Fruit fly (Drosophila melanogaster) whole organism, embryonic: ENCODE measurements around the gene tex.
A peak's percentile ranks its signal among the peaks of the same experiment; 100 is the strongest.

Experiments used
- Adf1 ChIP-seq: fragments of 200-800 bp; sonication (Bioruptor generic); IDR thresholded peaks from 2 replicates; pipeline ENCODE4 v1.3.6; 2022; ENCODE audit warnings: missing biosample characterization, missing genetic modification characterization
- Aef1 ChIP-seq: fragments of 200-800 bp; sonication (Bioruptor generic); IDR thresholded peaks from 3 replicates; pipeline ENCODE4 v1.3.6; 2022; ENCODE audit warnings: missing biosample characterization, missing genetic modification characterization
- CG10267 ChIP-seq: fragments of 200-800 bp; sonication (Bioruptor generic); optimal IDR thresholded peaks from 2 replicates; lab custom pipeline; 2018; ENCODE audit warnings: missing biosample characterization, mild to moderate bottlenecking, missing genetic modification characterization, moderate library complexity
- CG11504 ChIP-seq: fragments of 200-800 bp; sonication (Bioruptor generic); optimal IDR thresholded peaks from 3 replicates; lab custom pipeline; 2019; ENCODE audit warnings: missing biosample characterization, mild to moderate bottlenecking, missing genetic modification characterization, moderate library complexity
- CG11723 ChIP-seq: fragments of 200-800 bp; sonication (Bioruptor generic); optimal IDR thresholded peaks from 2 replicates; lab custom pipeline; 2017; ENCODE audit warnings: missing biosample characterization, mild to moderate bottlenecking, missing genetic modification characterization
- CG1233 ChIP-seq: fragments of 200-800 bp; sonication (Bioruptor generic); optimal IDR thresholded peaks from 4 replicates; lab custom pipeline; 2018; ENCODE audit warnings: missing biosample characterization, mild to moderate bottlenecking, missing genetic modification characterization
- CG12659 ChIP-seq: fragments of 200-800 bp; sonication (Bioruptor generic); optimal IDR thresholded peaks from 3 replicates; lab custom pipeline; 2017; ENCODE audit warnings: mild to moderate bottlenecking, missing biosample characterization, missing genetic modification reagents, missing genetic modification characterization
- CG17568 ChIP-seq: fragments of 200-800 bp; sonication (Bioruptor generic); optimal IDR thresholded peaks from 2 replicates; lab custom pipeline; 2018; ENCODE audit warnings: missing biosample characterization, mild to moderate bottlenecking, missing genetic modification characterization, moderate library complexity
- CG17802 ChIP-seq: fragments of 200-800 bp; sonication (Bioruptor generic); optimal IDR thresholded peaks from 2 replicates; lab custom pipeline; 2018; ENCODE audit warnings: missing biosample characterization, mild to moderate bottlenecking, missing genetic modification characterization, moderate library complexity
- CG18011 ChIP-seq: fragments of 200-800 bp; sonication (Bioruptor generic); optimal IDR thresholded peaks from 2 replicates; lab custom pipeline; 2017; ENCODE audit warnings: missing biosample characterization, missing genetic modification characterization, mild to moderate bottlenecking, moderate library complexity, missing genotype
- CG2875 ChIP-seq: fragments of 200-800 bp; sonication (Bioruptor generic); optimal IDR thresholded peaks from 2 replicates; lab custom pipeline; 2017; ENCODE audit warnings: missing biosample characterization, mild to moderate bottlenecking, missing genetic modification characterization, missing genetic modification reagents
- CG31224 ChIP-seq: fragments of 200-800 bp; sonication (Bioruptor generic); IDR thresholded peaks from 2 replicates; pipeline ENCODE4 v1.3.6; 2022; ENCODE audit warnings: missing biosample characterization, missing genetic modification characterization
- CG33557 ChIP-seq: fragments of 200-800 bp; sonication (Bioruptor generic); optimal IDR thresholded peaks from 2 replicates; lab custom pipeline; 2019; ENCODE audit warnings: missing biosample characterization, mild to moderate bottlenecking, missing genetic modification characterization, moderate library complexity
- CG34224 ChIP-seq: fragments of 200-800 bp; sonication (Bioruptor generic); IDR thresholded peaks from 3 replicates; pipeline ENCODE4 v1.3.6; 2022; ENCODE audit warnings: missing biosample characterization, missing genetic modification characterization; ENCODE audit not compliant: partially characterized antibody
- CG34376 ChIP-seq: fragments of 200-800 bp; sonication (Bioruptor generic); optimal IDR thresholded peaks from 2 replicates; lab custom pipeline; 2018; ENCODE audit warnings: missing biosample characterization, mild to moderate bottlenecking, missing genetic modification characterization
- CG4282 ChIP-seq: fragments of 200-800 bp; sonication (Bioruptor generic); optimal IDR thresholded peaks from 2 replicates; lab custom pipeline; 2016; ENCODE audit warnings: missing biosample characterization, missing genetic modification characterization
- CG6654 ChIP-seq: fragments of 200-800 bp; sonication (Bioruptor generic); optimal IDR thresholded peaks from 2 replicates; lab custom pipeline; 2017; ENCODE audit warnings: missing biosample characterization, mild to moderate bottlenecking, missing genetic modification characterization
- CG6689 ChIP-seq: fragments of 200-800 bp; sonication (Bioruptor generic); IDR thresholded peaks from 2 replicates; pipeline ENCODE4 v1.3.6; 2022; ENCODE audit warnings: missing biosample characterization, missing genetic modification characterization
- CG8944 ChIP-seq: fragments of 200-800 bp; sonication (Bioruptor generic); optimal IDR thresholded peaks from 3 replicates; lab custom pipeline; 2016; ENCODE audit warnings: missing biosample characterization, missing genetic modification characterization
- CG9876 ChIP-seq: fragments of 200-800 bp; sonication (Bioruptor generic); optimal IDR thresholded peaks from 2 replicates; lab custom pipeline; 2016; ENCODE audit warnings: missing biosample characterization, missing genetic modification characterization
- Dip2 ChIP-seq: fragments of 200-800 bp; sonication (Bioruptor generic); IDR thresholded peaks from 2 replicates; pipeline ENCODE4 v1.3.6; 2022; ENCODE audit warnings: missing biosample characterization, missing genetic modification characterization
- Elba2 ChIP-seq: fragments of 200-800 bp; sonication (Bioruptor generic); optimal IDR thresholded peaks from 3 replicates; lab custom pipeline; 2016; ENCODE audit warnings: missing biosample characterization, missing genetic modification characterization
- Fer1 ChIP-seq: fragments of 200-800 bp; sonication (Bioruptor generic); optimal IDR thresholded peaks from 2 replicates; lab custom pipeline; 2017; ENCODE audit warnings: missing biosample characterization, mild to moderate bottlenecking, missing genetic modification characterization
- HLH54F ChIP-seq: fragments of 200-800 bp; sonication (Bioruptor generic); optimal IDR thresholded peaks from 3 replicates; lab custom pipeline; 2016; ENCODE audit warnings: missing biosample characterization, missing genetic modification characterization
- Hmx ChIP-seq: fragments of 200-800 bp; sonication (Bioruptor generic); optimal IDR thresholded peaks from 2 replicates; lab custom pipeline; 2016; ENCODE audit warnings: missing biosample characterization, missing genetic modification characterization
- MTF-1 ChIP-seq: fragments of 200-800 bp; sonication (Bioruptor generic); optimal IDR thresholded peaks from 2 replicates; lab custom pipeline; 2018; ENCODE audit warnings: missing biosample characterization, mild to moderate bottlenecking, missing genetic modification characterization, borderline replicate concordance
- NK7.1 ChIP-seq: fragments of 200-800 bp; sonication (Bioruptor generic); optimal IDR thresholded peaks from 3 replicates; lab custom pipeline; 2016; ENCODE audit warnings: missing biosample characterization, missing genetic modification characterization
- Nf-YC ChIP-seq: fragments of 200-800 bp; optimal IDR thresholded peaks from 3 replicates; lab custom pipeline; 2019; ENCODE audit warnings: missing biosample characterization, mild to moderate bottlenecking, missing genetic modification characterization, moderate library complexity
- Opbp ChIP-seq: fragments of 200-800 bp; sonication (Bioruptor generic); IDR thresholded peaks from 3 replicates; pipeline ENCODE4 v1.3.6; 2022; ENCODE audit warnings: missing biosample characterization, missing genetic modification characterization; ENCODE audit not compliant: partially characterized antibody
- Poxn ChIP-seq: fragments of 200-800 bp; sonication (Bioruptor generic); IDR thresholded peaks from 2 replicates; pipeline ENCODE4 v1.3.6; 2022; ENCODE audit warnings: missing biosample characterization, missing genetic modification characterization
- Scr ChIP-seq: fragments of 200-800 bp; sonication (Bioruptor generic); IDR thresholded peaks from 2 replicates; pipeline ENCODE4 v1.3.6; 2022; ENCODE audit warnings: missing biosample characterization, missing genetic modification characterization; ENCODE audit not compliant: partially characterized antibody
- Sry-δ ChIP-seq: fragments of 200-800 bp; sonication (Bioruptor generic); optimal IDR thresholded peaks from 2 replicates; lab custom pipeline; 2016; ENCODE audit warnings: missing biosample characterization, missing genetic modification characterization
- ato ChIP-seq: fragments of 200-800 bp; sonication (Bioruptor generic); IDR thresholded peaks from 2 replicates; pipeline ENCODE4 v1.3.6; 2022; ENCODE audit warnings: missing biosample characterization, missing genetic modification characterization; ENCODE audit not compliant: partially characterized antibody
- bab2 ChIP-seq: fragments of 200-800 bp; sonication (Bioruptor generic); optimal IDR thresholded peaks from 2 replicates; lab custom pipeline; 2016; ENCODE audit warnings: missing biosample characterization, missing genetic modification characterization
- chm ChIP-seq: fragments of 200-800 bp; sonication (Bioruptor generic); IDR thresholded peaks from 2 replicates; pipeline ENCODE4 v1.3.6; 2022; ENCODE audit warnings: missing biosample characterization, missing genetic modification characterization
- emc ChIP-seq: fragments of 200-800 bp; sonication (Bioruptor generic); optimal IDR thresholded peaks from 2 replicates; lab custom pipeline; 2016; ENCODE audit warnings: missing biosample characterization, missing genetic modification characterization
- insv ChIP-seq, 2 experiments: fragments of 200-800 bp; sonication (Bioruptor generic); optimal IDR thresholded peaks; 3 replicates each; lab custom pipeline; 2016 to 2018; ENCODE audit warnings: missing biosample characterization in 2 of 2, missing genetic modification characterization in 2 of 2
- jumu ChIP-seq: fragments of 200-800 bp; sonication (Bioruptor generic); optimal IDR thresholded peaks from 3 replicates; lab custom pipeline; 2016; ENCODE audit warnings: missing biosample characterization, missing genetic modification characterization
- lola ChIP-seq, 3 experiments: fragments of >200 bp in 2 of 3; fragments of 200-800 bp in 1 of 3; sonication (Bioruptor generic) in 1 of 3; optimal IDR thresholded peaks; 2 replicates each; lab custom pipeline; 2017 to 2019; ENCODE audit warnings: missing biosample characterization in 3 of 3, missing genetic modification characterization in 3 of 3, mild to moderate bottlenecking in 1 of 3, moderate library complexity in 1 of 3
- mam ChIP-seq: fragments of 200-800 bp; sonication (Bioruptor generic); optimal IDR thresholded peaks from 3 replicates; lab custom pipeline; 2016; ENCODE audit warnings: missing biosample characterization, missing genetic modification characterization
- nerfin-1 ChIP-seq: fragments of 200-800 bp; sonication (Bioruptor generic); optimal IDR thresholded peaks from 3 replicates; lab custom pipeline; 2019; ENCODE audit warnings: missing biosample characterization, mild to moderate bottlenecking, missing genetic modification characterization, moderate library complexity
- pb ChIP-seq: fragments of 200-800 bp; sonication (Bioruptor generic); optimal IDR thresholded peaks from 3 replicates; lab custom pipeline; 2016; ENCODE audit warnings: missing biosample characterization, missing genetic modification characterization
- pzg ChIP-seq: fragments of 200-800 bp; sonication (Bioruptor generic); optimal IDR thresholded peaks from 3 replicates; lab custom pipeline; 2018; ENCODE audit warnings: missing biosample characterization, mild to moderate bottlenecking, missing genetic modification characterization, moderate library complexity
- repo ChIP-seq: fragments of 200-800 bp; sonication (Bioruptor generic); optimal IDR thresholded peaks from 2 replicates; lab custom pipeline; 2016; ENCODE audit warnings: missing biosample characterization, missing genetic modification characterization
- rib ChIP-seq: fragments of 200-800 bp; sonication (Bioruptor generic); IDR thresholded peaks from 2 replicates; pipeline ENCODE4 v1.3.6; 2022; ENCODE audit warnings: missing biosample characterization, missing genetic modification characterization
- sens ChIP-seq: fragments of 200-800 bp; sonication (Bioruptor generic); peaks from one replicate; lab custom pipeline; 2016; ENCODE audit warnings: missing biosample characterization, missing genetic modification characterization
- twi ChIP-seq: fragments of 200-800 bp; optimal IDR thresholded peaks from 2 replicates; lab custom pipeline; 2019; ENCODE audit warnings: missing biosample characterization, mild to moderate bottlenecking, missing genetic modification characterization, moderate library complexity
- usp ChIP-seq: fragments of >200 bp; optimal IDR thresholded peaks from 2 replicates; lab custom pipeline; 2017; ENCODE audit warnings: missing biosample characterization, missing genetic modification characterization
- vnd ChIP-seq: fragments of 200-800 bp; sonication (Bioruptor generic); IDR thresholded peaks from 3 replicates; pipeline ENCODE4 v1.3.6; 2022; ENCODE audit warnings: missing biosample characterization, missing genetic modification characterization; ENCODE audit not compliant: partially characterized antibody
- z ChIP-seq: fragments of 200-800 bp; sonication (Bioruptor generic); IDR thresholded peaks from 3 replicates; pipeline ENCODE4 v1.3.6; 2022; ENCODE audit warnings: missing biosample characterization, missing genetic modification characterization

The tex gene

dm6 chr3R:8349449-8350115 is 41.1 kb upstream of the tex start, which contains the start of gene Atg13:
Gene Atg13, plus strand, starts transcription at chr3R:8349815.
- TF ChIP-seq pb (GFP tag; lab: Kevin White, UChicago) (no peak), Dip2 (GFP tag; lab: Robert Waterston, UW) (no peak), CG34224 (GFP tag; lab: Robert Waterston, UW) (peak; percentile 68), CG8944 (GFP tag; lab: Kevin White, UChicago) (no peak), pzg (GFP tag; lab: Kevin White, UChicago) (peak; percentile 46), ato (GFP tag; lab: Robert Waterston, UW) (peak; percentile 79), MTF-1 (GFP tag; lab: Kevin White, UChicago) (no peak), CG12659 (GFP tag; lab: Kevin White, UChicago) (peak; percentile 58), CG10267 (tag; lab: Kevin White, UChicago) (peak; percentile 36), lola (GFP tag; optimal IDR thresholded peaks at IDR 0.05; lab: Kevin White, UChicago) (peak in 1 of 3 experiments; percentile 34), CG2875 (no peak), CG34376 (no peak), Nf-YC (peak; percentile 62), Sry-δ (GFP tag; lab: Kevin White, UChicago) (peak; percentile 83), emc (no peak), Aef1 (GFP tag; lab: Robert Waterston, UW) (peak; percentile 34; the same call in 1 of the 3 replicates), sens (GFP tag; lab: Kevin White, UChicago) (peak; percentile 61), z (GFP tag; lab: Robert Waterston, UW) (no peak), HLH54F (GFP tag; lab: Kevin White, UChicago) (peak; percentile 15), CG6689 (no peak), CG31224 (GFP tag; lab: Robert Waterston, UW) (no peak), jumu (GFP tag; lab: Kevin White, UChicago) (no peak), Poxn (GFP tag; lab: Robert Waterston, UW) (no peak), Fer1 (GFP tag; lab: Kevin White, UChicago) (peak; percentile 12), nerfin-1 (no peak), CG18011 (no peak), Elba2 (no peak), CG11723 (GFP tag; lab: Kevin White, UChicago) (no peak), Adf1 (GFP tag; lab: Robert Waterston, UW) (no peak), CG4282 (GFP tag; lab: Kevin White, UChicago) (no peak), vnd (peak; percentile 77), Opbp (peak; percentile 85), CG17802 (peak; percentile 59), Scr (peak; percentile 77), CG6654 (no peak), rib (no peak), bab2 (peak; percentile 2), Hmx (GFP tag; lab: Kevin White, UChicago) (no peak), CG33557 (GFP tag; lab: Kevin White, UChicago) (no peak), CG17568 (GFP tag; lab: Kevin White, UChicago) (no peak), mam (GFP tag; lab: Kevin White, UChicago) (peak; percentile 5), NK7.1 (GFP tag; lab: Kevin White, UChicago) (no peak), repo (no peak), insv (GFP tag; optimal IDR thresholded peaks at IDR 0.05; lab: Kevin White, UChicago) (no peak), CG9876 (no peak), CG1233 (GFP tag; lab: Kevin White, UChicago) (peak; percentile 10), chm (GFP tag; lab: Robert Waterston, UW) (peak; percentile 70; the same call in 1 of the 2 replicates), usp (no peak), twi (tag; lab: Kevin White, UChicago) (peak; percentile 6), CG11504 (tag; lab: Kevin White, UChicago) (no peak)
